Fruit fly (Drosophila melanogaster) whole organism, wandering third instar larva: ENCODE measurements around the gene Agpat3.

ENCODE experiments used
- Abd-B ChIP-seq: fragments of >200 bp; optimal IDR thresholded peaks from 2 replicates; lab custom pipeline; 2017; ENCODE audit warnings: missing biosample characterization, missing genetic modification characterization
- CG32264 ChIP-seq: fragments of 200-800 bp; sonication (Bioruptor generic); optimal IDR thresholded peaks from 2 replicates; lab custom pipeline; 2016; ENCODE audit warnings: missing biosample characterization, missing genetic modification characterization
- CG9705 ChIP-seq: fragments of 200-800 bp; sonication (Bioruptor generic); optimal IDR thresholded peaks from 2 replicates; lab custom pipeline; 2018; ENCODE audit warnings: missing biosample characterization, mild to moderate bottlenecking, missing genetic modification characterization
- CrebA ChIP-seq: fragments of 200-800 bp; sonication (Bioruptor generic); optimal IDR thresholded peaks from 2 replicates; lab custom pipeline; 2016; ENCODE audit warnings: missing biosample characterization, mild to moderate bottlenecking, missing genetic modification characterization, borderline replicate concordance
- Dif ChIP-seq: fragments of 200-275, 200-300 bp; sonication (Bioruptor generic); optimal IDR thresholded peaks from 2 replicates; lab custom pipeline; 2018; ENCODE audit warnings: missing biosample characterization, missing genetic modification characterization; ENCODE audit not compliant: partially characterized antibody
- GATAd ChIP-seq: sonication (Bioruptor generic); optimal IDR thresholded peaks from 2 replicates; lab custom pipeline; 2016; ENCODE audit warnings: missing biosample characterization, missing genetic modification characterization
- HLH106 ChIP-seq: fragments of 200-800 bp; optimal IDR thresholded peaks from 3 replicates; lab custom pipeline; 2019; ENCODE audit warnings: missing biosample characterization, mild to moderate bottlenecking, missing genetic modification characterization, moderate library complexity
- Hnf4 ChIP-seq: fragments of 200-800 bp; sonication (Bioruptor generic); optimal IDR thresholded peaks from 2 replicates; lab custom pipeline; 2016; ENCODE audit warnings: missing biosample characterization, mild to moderate bottlenecking, missing genetic modification characterization
- Hr78 ChIP-seq: fragments of >200 bp; optimal IDR thresholded peaks from 2 replicates; lab custom pipeline; 2017; ENCODE audit warnings: missing biosample characterization, missing genetic modification characterization
- Hr83 ChIP-seq: fragments of 200-300 bp; sonication (Bioruptor generic); optimal IDR thresholded peaks from 2 replicates; lab custom pipeline; 2016; ENCODE audit warnings: missing biosample characterization, mild to moderate bottlenecking, missing genetic modification characterization, moderate library complexity; ENCODE audit not compliant: poor library complexity, severe bottlenecking
- Jra ChIP-seq: sonication (Bioruptor generic); optimal IDR thresholded peaks from 2 replicates; lab custom pipeline; 2016; ENCODE audit warnings: missing biosample characterization, missing genetic modification characterization
- Mio ChIP-seq: sonication (Bioruptor generic); optimal IDR thresholded peaks from 2 replicates; lab custom pipeline; 2016; ENCODE audit warnings: missing biosample characterization, missing genetic modification characterization
- Myc ChIP-seq: fragments of >200 bp; optimal IDR thresholded peaks from 2 replicates; lab custom pipeline; 2017
- N ChIP-seq: fragments of >200 bp; optimal IDR thresholded peaks from 2 replicates; lab custom pipeline; 2018; ENCODE audit warnings: missing biosample characterization, missing external identifiers, missing genetic modification characterization
- OdsH ChIP-seq: fragments of 200-800 bp; sonication (Bioruptor generic); optimal IDR thresholded peaks from 2 replicates; lab custom pipeline; 2016; ENCODE audit warnings: missing biosample characterization, mild to moderate bottlenecking, missing genetic modification characterization
- Rel ChIP-seq, 2 experiments: fragments of 200-800 bp; sonication (Bioruptor generic) in 1 of 2; optimal IDR thresholded peaks; 2 replicates in 1 of 2; 3 replicates in 1 of 2; lab custom pipeline; 2016 to 2019; ENCODE audit warnings: mild to moderate bottlenecking in 2 of 2, missing biosample characterization in 2 of 2, missing genetic modification characterization in 2 of 2, moderate library complexity in 1 of 2
- Sp1 ChIP-seq: fragments of 200-800 bp; sonication (Bioruptor generic); optimal IDR thresholded peaks from 3 replicates; lab custom pipeline; 2019; ENCODE audit warnings: missing biosample characterization, mild to moderate bottlenecking, missing genetic modification characterization, moderate library complexity
- Vsx2 ChIP-seq: fragments of 200-300, 225-300 bp; sonication (Bioruptor generic); optimal IDR thresholded peaks from 2 replicates; lab custom pipeline; 2018; ENCODE audit warnings: missing biosample characterization, missing genetic modification characterization; ENCODE audit not compliant: partially characterized antibody
- br ChIP-seq: fragments of 200-800 bp; sonication (Bioruptor generic); optimal IDR thresholded peaks from 2 replicates; lab custom pipeline; 2016; ENCODE audit warnings: missing biosample characterization, missing genetic modification characterization
- brk ChIP-seq: fragments of 200-800 bp; sonication (Bioruptor generic); optimal IDR thresholded peaks from 2 replicates; lab custom pipeline; 2016; ENCODE audit warnings: missing biosample characterization, mild to moderate bottlenecking, missing genetic modification characterization
- dl ChIP-seq, 2 experiments: fragments of 175-275, 200-275 bp in 1 of 2; fragments of 200-275 bp in 1 of 2; sonication (Bioruptor generic); optimal IDR thresholded peaks; lab custom pipeline; 2018; ENCODE audit warnings: mild to moderate bottlenecking in 2 of 2, missing biosample characterization in 2 of 2, missing genetic modification characterization in 2 of 2, moderate library complexity in 2 of 2; ENCODE audit not compliant: partially characterized antibody in 2 of 2, insufficient read depth in 1 of 2
- dmrt93B ChIP-seq: fragments of 200-800 bp; sonication (Bioruptor generic); optimal IDR thresholded peaks from 2 replicates; lab custom pipeline; 2018; ENCODE audit warnings: missing biosample characterization, mild to moderate bottlenecking, missing genetic modification characterization
- ey ChIP-seq: fragments of 200-800 bp; sonication (Bioruptor generic); optimal IDR thresholded peaks from 2 replicates; lab custom pipeline; 2016; ENCODE audit warnings: missing biosample characterization, missing genetic modification characterization
- foxo ChIP-seq, 2 experiments: fragments of 200-800 bp; sonication (Bioruptor generic); optimal IDR thresholded peaks; 2 replicates in 1 of 2; 3 replicates in 1 of 2; lab custom pipeline; 2016 to 2017; ENCODE audit warnings: missing biosample characterization in 2 of 2, missing genetic modification characterization in 2 of 2
- fru ChIP-seq: fragments of 200-800 bp; sonication (Bioruptor generic); optimal IDR thresholded peaks from 3 replicates; lab custom pipeline; 2016; ENCODE audit warnings: missing biosample characterization, mild to moderate bottlenecking, missing genetic modification characterization
- h ChIP-seq: fragments of 200-800 bp; sonication (Bioruptor generic); optimal IDR thresholded peaks from 3 replicates; lab custom pipeline; 2016; ENCODE audit warnings: missing biosample characterization, mild to moderate bottlenecking, missing genetic modification characterization
- jim ChIP-seq: fragments of 175-275, 200-325 bp; sonication (Bioruptor generic); optimal IDR thresholded peaks from 2 replicates; lab custom pipeline; 2016; ENCODE audit warnings: missing biosample characterization, mild to moderate bottlenecking, missing genetic modification characterization
- lola ChIP-seq: fragments of >200 bp; optimal IDR thresholded peaks from 2 replicates; lab custom pipeline; 2017; ENCODE audit warnings: missing biosample characterization, missing genetic modification characterization
- pan ChIP-seq: fragments of >200 bp; optimal IDR thresholded peaks from 2 replicates; lab custom pipeline; 2017
- psq ChIP-seq: fragments of 200-800 bp; sonication (Bioruptor generic); optimal IDR thresholded peaks from 3 replicates; lab custom pipeline; 2017; ENCODE audit warnings: missing biosample characterization, mild to moderate bottlenecking, missing genetic modification characterization, moderate library complexity
- rgr ChIP-seq: fragments of 200-800 bp; sonication (Bioruptor generic); optimal IDR thresholded peaks from 3 replicates; lab custom pipeline; 2016; ENCODE audit warnings: missing biosample characterization, mild to moderate bottlenecking, missing genetic modification characterization
- sage ChIP-seq: fragments of 200-800 bp; sonication (Bioruptor generic); optimal IDR thresholded peaks from 2 replicates; lab custom pipeline; 2016; ENCODE audit warnings: missing biosample characterization, mild to moderate bottlenecking, missing genetic modification characterization
- sv ChIP-seq: fragments of 200-800 bp; sonication (Bioruptor generic); optimal IDR thresholded peaks from 3 replicates; lab custom pipeline; 2016; ENCODE audit warnings: missing biosample characterization, missing genetic modification characterization
- tai ChIP-seq: sonication (Bioruptor generic); optimal IDR thresholded peaks from 2 replicates; lab custom pipeline; 2016; ENCODE audit warnings: missing biosample characterization, missing genetic modification characterization
- usp ChIP-seq: fragments of >200 bp; optimal IDR thresholded peaks from 2 replicates; lab custom pipeline; 2017; ENCODE audit warnings: missing biosample characterization, missing genetic modification characterization
- woc ChIP-seq: sonication (Bioruptor generic); optimal IDR thresholded peaks from 2 replicates; lab custom pipeline; 2016; ENCODE audit warnings: missing biosample characterization, mild to moderate bottlenecking, missing genetic modification characterization

Agpat3 gene

DNA sequence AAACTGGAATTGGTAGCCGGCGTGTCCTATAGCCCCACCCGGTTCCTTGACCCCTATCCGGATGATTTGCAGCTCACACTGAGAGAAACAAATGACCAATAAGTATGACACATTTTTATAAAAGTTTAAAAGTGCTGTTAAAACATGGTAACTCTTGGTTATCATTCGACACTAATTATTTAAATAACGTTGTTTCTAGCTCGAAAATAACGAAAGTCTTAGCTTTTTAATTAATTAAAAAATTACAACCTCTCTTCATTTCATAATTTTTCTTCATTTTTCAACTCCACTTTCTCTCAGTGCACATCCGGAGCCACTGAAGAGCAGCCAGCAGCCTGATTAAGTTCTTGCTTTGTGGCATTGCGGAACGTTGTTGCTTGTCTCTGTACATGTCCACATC, 21.6 kb downstream of the Agpat3 start (continued):
- TF ChIP-seq foxo (GFP tag; optimal IDR thresholded peaks at IDR 0.05; lab: Kevin White, UChicago) = peak in 1 of 2 experiments; percentile 78
- peak; percentile 82 for TF ChIP-seq HLH106 (tag; lab: Kevin White, UChicago)
- TF ChIP-seq Sp1 (GFP tag; lab: Kevin White, UChicago) = peak; percentile 78
- TF ChIP-seq dl (GFP tag; optimal IDR thresholded peaks at IDR 0.05; lab: Kevin White, UChicago; ENCODE audit: insufficient read depth in 1 of 2, partially characterized antibody in 2 of 2) = no peak
- no peak for TF ChIP-seq N (GFP tag; lab: Kevin White, UChicago)
- no peak for TF ChIP-seq Jra (GFP tag; lab: Kevin White, UChicago)
- no peak for TF ChIP-seq sage
- TF ChIP-seq, all 38 proteins: peak for 16

DNA sequence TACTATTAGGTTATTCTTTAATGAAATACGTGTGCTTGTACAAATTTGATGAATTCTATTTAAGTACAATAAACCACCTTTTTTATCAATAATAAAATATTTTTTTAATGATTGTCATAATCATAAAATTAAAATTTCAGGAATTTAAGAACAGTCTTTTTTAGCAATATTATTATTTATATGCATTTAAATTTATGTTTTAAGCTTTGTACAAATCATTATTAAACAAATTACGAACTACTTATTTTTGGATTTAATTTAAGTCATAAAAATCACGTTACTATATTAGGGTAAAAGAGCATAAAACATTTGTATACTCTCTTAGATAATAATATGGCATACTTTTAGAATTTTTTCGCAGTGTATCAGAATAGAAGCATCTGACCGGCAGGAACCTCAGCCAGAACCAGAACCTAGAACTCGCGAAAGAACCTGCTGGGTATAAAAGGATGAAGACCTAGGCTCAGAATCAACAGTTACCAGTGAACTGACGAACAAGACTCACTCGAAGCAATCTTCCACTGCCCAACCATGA, 23.6 kb downstream of the Agpat3 start, which contains the start of gene Cpr72Ea:
TSS of gene Cpr72Ea (plus strand) at position 485 of the 535 bp plus-strand sequence.
- TF ChIP-seq GATAd (GFP tag; lab: Kevin White, UChicago) (no peak), Hnf4 (no peak), dmrt93B (no peak), tai (no peak), pan (lab: Kevin White, UChicago) (no peak), Myc (no peak), HLH106 (tag; lab: Kevin White, UChicago) (no peak), h (GFP tag; lab: Kevin White, UChicago) (no peak), dl (GFP tag; optimal IDR thresholded peaks at IDR 0.05; lab: Kevin White, UChicago; ENCODE audit: insufficient read depth in 1 of 2, partially characterized antibody in 2 of 2) (no peak), N (GFP tag; lab: Kevin White, UChicago) (no peak), foxo (GFP tag; optimal IDR thresholded peaks at IDR 0.05; lab: Kevin White, UChicago) (no peak)

DNA sequence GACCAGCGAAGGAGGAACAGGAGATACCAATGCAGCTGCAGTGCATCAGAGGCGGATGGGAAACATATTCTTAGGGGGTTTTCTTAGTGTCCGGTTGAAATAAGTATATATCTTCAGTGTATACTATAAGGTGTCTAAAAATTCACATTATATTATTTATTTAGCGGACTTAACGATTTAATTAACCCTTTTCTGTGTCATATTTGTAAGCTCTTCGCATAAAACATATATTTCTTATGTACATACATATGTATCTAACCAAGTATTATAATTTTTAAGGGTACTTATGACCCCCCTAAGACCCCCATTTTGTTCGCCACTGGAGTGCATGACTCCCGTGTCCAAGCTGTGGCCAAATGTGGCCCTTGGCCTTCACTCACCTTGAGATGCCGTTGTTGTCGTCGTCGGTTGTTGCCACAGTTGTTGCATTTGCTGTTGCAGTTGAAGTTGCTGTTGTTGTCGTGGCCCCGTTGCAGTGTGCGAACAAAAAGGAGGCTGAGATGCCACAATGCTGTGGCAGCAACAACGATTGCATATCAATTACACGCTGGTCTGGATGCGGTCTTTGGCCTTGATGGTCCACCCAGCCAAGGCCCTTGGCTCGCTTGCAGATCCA, 24.4 kb downstream of the Agpat3 start:
- no peak for TF ChIP-seq pan (lab: Kevin White, UChicago)
- peak; percentile 53 for TF ChIP-seq psq (GFP tag; lab: Kevin White, UChicago)
- TF ChIP-seq ey (GFP tag; lab: Kevin White, UChicago) = peak; percentile 57
- TF ChIP-seq rgr = peak; percentile 56
- no peak for TF ChIP-seq Hr78 (GFP tag; lab: Kevin White, UChicago)
- TF ChIP-seq CG9705 (GFP tag; lab: Kevin White, UChicago) = peak; percentile 15
- TF ChIP-seq GATAd (GFP tag; lab: Kevin White, UChicago) = no peak
- peak; percentile 74 for TF ChIP-seq HLH106 (tag; lab: Kevin White, UChicago)
- no peak for TF ChIP-seq jim (GFP tag; lab: Kevin White, UChicago)
- peak in 1 of 2 experiments; percentile 61 for TF ChIP-seq foxo (GFP tag; optimal IDR thresholded peaks at IDR 0.05; lab: Kevin White, UChicago)
- no peak for TF ChIP-seq lola (GFP tag; lab: Kevin White, UChicago)
- TF ChIP-seq woc (GFP tag; lab: Kevin White, UChicago) = peak; percentile 35
- no peak for TF ChIP-seq N (GFP tag; lab: Kevin White, UChicago)
- TF ChIP-seq h (GFP tag; lab: Kevin White, UChicago) = peak; percentile 69
- peak; percentile 51 for TF ChIP-seq br (GFP tag; lab: Kevin White, UChicago)
- TF ChIP-seq OdsH (GFP tag; lab: Kevin White, UChicago) = peak; percentile 59
- TF ChIP-seq CG32264 (GFP tag; lab: Kevin White, UChicago) = no peak
- TF ChIP-seq Hr83 (GFP tag; lab: Kevin White, UChicago) = no peak
- TF ChIP-seq dl (GFP tag; optimal IDR thresholded peaks at IDR 0.05; lab: Kevin White, UChicago; ENCODE audit: insufficient read depth in 1 of 2, partially characterized antibody in 2 of 2) = no peak
- peak; percentile 78 for TF ChIP-seq Sp1 (GFP tag; lab: Kevin White, UChicago)
- TF ChIP-seq fru (GFP tag; lab: Kevin White, UChicago) = peak; percentile 73
- TF ChIP-seq sv (GFP tag; lab: Kevin White, UChicago) = no peak
- TF ChIP-seq dmrt93B = peak; percentile 25
- no peak for TF ChIP-seq usp (GFP tag; lab: Kevin White, UChicago)
- TF ChIP-seq, all 38 proteins: peak for 13

DNA sequence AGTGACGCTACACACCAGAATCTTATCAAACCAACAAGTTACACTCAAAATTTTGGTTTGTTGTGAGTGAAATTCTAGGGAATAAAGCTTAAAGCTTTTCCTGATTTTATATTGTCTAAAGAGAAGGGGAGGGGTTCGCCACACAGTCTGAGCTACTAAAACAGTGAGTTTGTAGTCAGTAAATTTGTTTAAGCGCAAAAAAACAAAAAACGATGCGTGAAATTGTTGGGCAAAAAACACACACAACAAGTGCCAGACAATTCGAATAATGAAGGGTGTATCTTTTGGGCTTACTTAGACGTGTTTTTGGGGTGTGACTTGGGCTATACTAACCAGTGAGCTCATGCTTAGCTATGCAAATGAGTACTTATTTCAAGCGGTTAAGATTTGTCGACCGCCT, 26.0 kb downstream of the Agpat3 start:
- no peak for TF ChIP-seq tai
- TF ChIP-seq Vsx2 (GFP tag; lab: Kevin White, UChicago) = no peak
- TF ChIP-seq HLH106 (tag; lab: Kevin White, UChicago) = no peak
- TF ChIP-seq Abd-B (GFP tag; lab: Kevin White, UChicago) = no peak
- no peak for TF ChIP-seq Dif (GFP tag; lab: Kevin White, UChicago)
- TF ChIP-seq brk = peak; percentile 1
- peak; percentile 1 for TF ChIP-seq Hr83 (GFP tag; lab: Kevin White, UChicago)
- no peak for TF ChIP-seq CG9705 (GFP tag; lab: Kevin White, UChicago)
- no peak for TF ChIP-seq Hnf4
- no peak for TF ChIP-seq dl (GFP tag; optimal IDR thresholded peaks at IDR 0.05; lab: Kevin White, UChicago; ENCODE audit: insufficient read depth in 1 of 2, partially characterized antibody in 2 of 2)
- TF ChIP-seq dmrt93B = no peak
- TF ChIP-seq rgr = peak; percentile 16
- TF ChIP-seq ey (GFP tag; lab: Kevin White, UChicago) = no peak
- no peak for TF ChIP-seq Mio (GFP tag; lab: Kevin White, UChicago)
- no peak for TF ChIP-seq jim (GFP tag; lab: Kevin White, UChicago)
- no peak for TF ChIP-seq OdsH (GFP tag; lab: Kevin White, UChicago)
- TF ChIP-seq CrebA (GFP tag; lab: Kevin White, UChicago) = no peak
- no peak for TF ChIP-seq Rel (GFP tag; optimal IDR thresholded peaks at IDR 0.05; lab: Kevin White, UChicago)
- no peak for TF ChIP-seq Rel (tag; optimal IDR thresholded peaks at IDR 0.05; lab: Kevin White, UChicago)
- TF ChIP-seq CG32264 (GFP tag; lab: Kevin White, UChicago) = no peak
- no peak for TF ChIP-seq Myc
